Fruit fly (Drosophila melanogaster) whole organism, prepupa: ENCODE measurements around the gene CG18596.

Experiments
- Blimp-1 ChIP-seq: fragments of 200-800 bp; sonication (Bioruptor generic); optimal IDR thresholded peaks from 3 replicates; lab custom pipeline; 2017; ENCODE audit warnings: missing biosample characterization, missing genetic modification characterization, mild to moderate bottlenecking, moderate library complexity, missing genetic modification reagents
- CG10631 ChIP-seq: fragments of 200-800 bp; sonication (Bioruptor generic); optimal IDR thresholded peaks from 2 replicates; lab custom pipeline; 2016; ENCODE audit warnings: missing biosample characterization, missing genetic modification characterization
- CG10669 ChIP-seq: fragments of 200-800 bp; sonication (Bioruptor generic); optimal IDR thresholded peaks from 3 replicates; lab custom pipeline; 2018; ENCODE audit warnings: missing biosample characterization, mild to moderate bottlenecking, missing genetic modification characterization, moderate library complexity
- CG11294 ChIP-seq: fragments of 200-800 bp; sonication (Bioruptor generic); IDR thresholded peaks from 2 replicates; pipeline ENCODE4 v1.3.6; 2022; ENCODE audit warnings: missing biosample characterization, missing genetic modification characterization
- CG11762 ChIP-seq: fragments of 200-800 bp; sonication (Bioruptor generic); optimal IDR thresholded peaks from 3 replicates; lab custom pipeline; 2016; ENCODE audit warnings: missing biosample characterization, missing genetic modification characterization; ENCODE audit not compliant: insufficient read depth
- CG11902 ChIP-seq: fragments of 200-800 bp; sonication (Bioruptor generic); optimal IDR thresholded peaks from 3 replicates; lab custom pipeline; 2016; ENCODE audit warnings: missing biosample characterization, missing genetic modification characterization
- CG15336 ChIP-seq: fragments of 200-800 bp; sonication (Bioruptor generic); IDR thresholded peaks from 2 replicates; pipeline ENCODE4 v1.3.6; 2022; ENCODE audit warnings: missing biosample characterization, missing genetic modification characterization
- CG1621 ChIP-seq: fragments of 200-800 bp; sonication (Bioruptor generic); optimal IDR thresholded peaks from 3 replicates; lab custom pipeline; 2018; ENCODE audit warnings: missing biosample characterization, mild to moderate bottlenecking, missing genetic modification characterization
- CG16779 ChIP-seq: fragments of 200-800 bp; sonication (Bioruptor generic); optimal IDR thresholded peaks from 3 replicates; lab custom pipeline; 2017; ENCODE audit warnings: missing biosample characterization, mild to moderate bottlenecking, missing genetic modification characterization
- CG31627 ChIP-seq: fragments of 200-800 bp; sonication (Bioruptor generic); optimal IDR thresholded peaks from 3 replicates; lab custom pipeline; 2016; ENCODE audit warnings: missing biosample characterization, missing genetic modification characterization
- CG32006 ChIP-seq: fragments of 200-800 bp; sonication (Bioruptor generic); optimal IDR thresholded peaks from 3 replicates; lab custom pipeline; 2017; ENCODE audit warnings: missing biosample characterization, mild to moderate bottlenecking, missing genetic modification characterization
- CG34406 ChIP-seq: fragments of 200-800 bp; sonication (Bioruptor generic); optimal IDR thresholded peaks from 3 replicates; lab custom pipeline; 2016; ENCODE audit warnings: missing biosample characterization, missing genetic modification characterization
- CG3919 ChIP-seq: fragments of 200-800 bp; sonication (Bioruptor generic); optimal IDR thresholded peaks from 3 replicates; lab custom pipeline; 2016; ENCODE audit warnings: missing biosample characterization, missing genetic modification characterization
- CG6163 ChIP-seq: fragments of 200-800 bp; sonication (Bioruptor generic); IDR thresholded peaks from 3 replicates; pipeline ENCODE4 v1.3.6; 2022; ENCODE audit warnings: missing biosample characterization, missing genetic modification characterization
- CG6276 ChIP-seq: fragments of 200-800 bp; sonication (Bioruptor generic); optimal IDR thresholded peaks from 2 replicates; lab custom pipeline; 2017; ENCODE audit warnings: missing biosample characterization, mild to moderate bottlenecking, missing genetic modification characterization
- CG6808 ChIP-seq: fragments of 200-800 bp; sonication (Bioruptor generic); optimal IDR thresholded peaks from 3 replicates; lab custom pipeline; 2017; ENCODE audit warnings: missing biosample characterization, missing genetic modification characterization, mild to moderate bottlenecking, moderate library complexity, missing genetic modification reagents
- CG6854 ChIP-seq: fragments of 200-800 bp; sonication (Bioruptor generic); optimal IDR thresholded peaks from 2 replicates; lab custom pipeline; 2017; ENCODE audit warnings: missing biosample characterization, mild to moderate bottlenecking, missing genetic modification characterization
- CG7368 ChIP-seq: fragments of 200-800 bp; sonication (Bioruptor generic); optimal IDR thresholded peaks from 3 replicates; lab custom pipeline; 2016; ENCODE audit warnings: missing biosample characterization, missing genetic modification characterization
- CG8119 ChIP-seq: fragments of 200-800 bp; sonication (Bioruptor generic); IDR thresholded peaks from 3 replicates; pipeline ENCODE4 v1.3.6; 2022; ENCODE audit warnings: missing biosample characterization, missing genetic modification characterization
- CG8319 ChIP-seq: fragments of 200-800 bp; sonication (Bioruptor generic); optimal IDR thresholded peaks from 3 replicates; lab custom pipeline; 2016; ENCODE audit warnings: missing biosample characterization, missing genetic modification characterization
- CG9139 ChIP-seq: fragments of 200-800 bp; sonication (Bioruptor generic); optimal IDR thresholded peaks from 3 replicates; lab custom pipeline; 2017; ENCODE audit warnings: missing biosample characterization, mild to moderate bottlenecking, missing genetic modification characterization
- Eip75B ChIP-seq: fragments of 200-800 bp; sonication (Bioruptor generic); optimal IDR thresholded peaks from 3 replicates; lab custom pipeline; 2016; ENCODE audit warnings: missing biosample characterization, missing genetic modification characterization
- Eip78C ChIP-seq: fragments of 200-800 bp; sonication (Bioruptor generic); peaks from one replicate; lab custom pipeline; 2016; ENCODE audit warnings: missing biosample characterization, missing genetic modification characterization
- Eip93F ChIP-seq: fragments of 200-800 bp; sonication (Bioruptor generic); optimal IDR thresholded peaks from 2 replicates; lab custom pipeline; 2016; ENCODE audit warnings: missing biosample characterization, mild to moderate bottlenecking, missing genetic modification characterization
- Gug ChIP-seq: fragments of 200-800 bp; sonication (Bioruptor generic); IDR thresholded peaks from 2 replicates; pipeline ENCODE4 v1.3.6; 2022; ENCODE audit warnings: missing biosample characterization, missing genetic modification characterization
- Hr39 ChIP-seq: fragments of 200-800 bp; sonication (Bioruptor generic); optimal IDR thresholded peaks from 2 replicates; lab custom pipeline; 2016; ENCODE audit warnings: missing biosample characterization, missing genetic modification characterization
- Hr4 ChIP-seq: fragments of 200-800 bp; sonication (Bioruptor generic); optimal IDR thresholded peaks from 3 replicates; lab custom pipeline; 2016; ENCODE audit warnings: missing biosample characterization, missing genetic modification characterization
- Lpt ChIP-seq: fragments of 200-800 bp; sonication (Bioruptor generic); optimal IDR thresholded peaks from 3 replicates; lab custom pipeline; 2016; ENCODE audit warnings: missing biosample characterization, missing genetic modification characterization
- Met ChIP-seq: fragments of 200-800 bp; sonication (Bioruptor generic); optimal IDR thresholded peaks from 3 replicates; lab custom pipeline; 2016; ENCODE audit warnings: missing biosample characterization, missing genetic modification characterization
- OdsH ChIP-seq: fragments of 200-800 bp; sonication (Bioruptor generic); optimal IDR thresholded peaks from 3 replicates; lab custom pipeline; 2016; ENCODE audit warnings: missing biosample characterization, missing genetic modification characterization
- Smox ChIP-seq: fragments of 200-800 bp; sonication (Bioruptor generic); optimal IDR thresholded peaks from 3 replicates; lab custom pipeline; 2016; ENCODE audit warnings: missing biosample characterization, missing genetic modification characterization
- Sox102F ChIP-seq: fragments of 200-800 bp; sonication (Bioruptor generic); optimal IDR thresholded peaks from 2 replicates; lab custom pipeline; 2016; ENCODE audit warnings: missing biosample characterization, mild to moderate bottlenecking, missing genetic modification characterization
- Sox14 ChIP-seq: fragments of 200-800 bp; sonication (Bioruptor generic); optimal IDR thresholded peaks from 3 replicates; lab custom pipeline; 2016; ENCODE audit warnings: missing biosample characterization, missing genetic modification characterization
- Sox15 ChIP-seq: fragments of 200-800 bp; sonication (Bioruptor generic); optimal IDR thresholded peaks from 3 replicates; lab custom pipeline; 2016; ENCODE audit warnings: missing biosample characterization, missing genetic modification characterization
- cyc ChIP-seq: fragments of 200-800 bp; sonication (Bioruptor generic); optimal IDR thresholded peaks from 3 replicates; lab custom pipeline; 2016; ENCODE audit warnings: missing biosample characterization, missing genetic modification characterization
- eg ChIP-seq: fragments of 200-800 bp; sonication (Bioruptor generic); IDR thresholded peaks from 3 replicates; pipeline ENCODE4 v1.3.6; 2022; ENCODE audit warnings: missing biosample characterization, missing genetic modification characterization
- fkh ChIP-seq: fragments of 200-800 bp; sonication (Bioruptor generic); optimal IDR thresholded peaks from 3 replicates; lab custom pipeline; 2017; ENCODE audit warnings: missing biosample characterization, mild to moderate bottlenecking, missing genetic modification characterization, moderate library complexity
- net ChIP-seq: fragments of 200-800 bp; sonication (Bioruptor generic); optimal IDR thresholded peaks from 3 replicates; lab custom pipeline; 2016; ENCODE audit warnings: missing biosample characterization, missing genetic modification characterization
- salr ChIP-seq, 2 experiments: fragments of 200-800 bp; sonication (Bioruptor generic); optimal IDR thresholded peaks; 3 replicates each; lab custom pipeline; 2016 to 2018; ENCODE audit warnings: missing biosample characterization in 2 of 2, missing genetic modification characterization in 2 of 2, mild to moderate bottlenecking in 1 of 2
- ss ChIP-seq, 2 experiments: fragments of 200-800 bp; sonication (Bioruptor generic); optimal IDR thresholded peaks; 2 replicates in 1 of 2; 3 replicates in 1 of 2; lab custom pipeline; 2017 to 2018; ENCODE audit warnings: mild to moderate bottlenecking in 2 of 2, missing biosample characterization in 2 of 2, missing genetic modification characterization in 2 of 2, moderate library complexity in 1 of 2
- svp ChIP-seq: fragments of 200-800 bp; sonication (Bioruptor generic); peaks from one replicate; lab custom pipeline; 2016; ENCODE audit warnings: missing biosample characterization, missing genetic modification characterization
- vri ChIP-seq: fragments of 200-800 bp; sonication (Bioruptor generic); optimal IDR thresholded peaks from 3 replicates; lab custom pipeline; 2016; ENCODE audit warnings: missing biosample characterization, mild to moderate bottlenecking, missing genetic modification characterization

The CG18596 gene

dm6 chr3R:22356464-22357410, 19.0 kb upstream of the CG18596 start, which contains the start of gene Sar1:
Gene Sar1 (plus strand): TSS chr3R:22356685.
- TF ChIP-seq vri (GFP tag; lab: Kevin White, UChicago) (peak; percentile 75), CG6854 (GFP tag; lab: Kevin White, UChicago) (peak; percentile 68), Eip75B (GFP tag; lab: Kevin White, UChicago) (peak; percentile 73), CG3919 (GFP tag; lab: Kevin White, UChicago) (peak; percentile 1), Blimp-1 (GFP tag; lab: Kevin White, UChicago) (peak; percentile 96), Gug (GFP tag; lab: Robert Waterston, UW) (no peak), CG32006 (GFP tag; lab: Kevin White, UChicago) (no peak), CG6808 (GFP tag; lab: Kevin White, UChicago) (peak; percentile 58), Smox (no peak), CG6276 (GFP tag; lab: Kevin White, UChicago) (peak; percentile 41), CG10669 (no peak), cyc (peak; percentile 1), CG34406 (GFP tag; lab: Kevin White, UChicago) (no peak), CG1621 (tag; lab: Kevin White, UChicago) (peak; percentile 62), CG31627 (GFP tag; lab: Kevin White, UChicago) (peak; percentile 2), CG9139 (GFP tag; lab: Kevin White, UChicago) (no peak), Hr39 (peak; percentile 17), Eip78C (peak; percentile 57), Met (GFP tag; lab: Kevin White, UChicago) (peak; percentile 51), Sox102F (no peak), ss (GFP tag; optimal IDR thresholded peaks at IDR 0.05; lab: Kevin White, UChicago) (peak; percentile 44 to 60), svp (peak; percentile 44), CG8319 (GFP tag; lab: Kevin White, UChicago) (no peak), Sox14 (GFP tag; lab: Kevin White, UChicago) (peak; percentile 71)

- TF ChIP-seq fkh (GFP tag; lab: Kevin White, UChicago) (peak; percentile 43), CG3919 (GFP tag; lab: Kevin White, UChicago) (no peak)
Measured at dm6 chr3R:22357942-22358341, 17.8 kb upstream of the CG18596 start.

- TF ChIP-seq Eip75B (GFP tag; lab: Kevin White, UChicago) (peak; percentile 75), CG15336 (GFP tag; lab: Robert Waterston, UW) (peak; percentile 88), CG6808 (GFP tag; lab: Kevin White, UChicago) (peak; percentile 72), CG10631 (GFP tag; lab: Kevin White, UChicago) (peak; percentile 57), vri (GFP tag; lab: Kevin White, UChicago) (peak; percentile 82), CG16779 (tag; lab: Kevin White, UChicago) (peak; percentile 36), Sox15 (GFP tag; lab: Kevin White, UChicago) (peak; percentile 71), net (GFP tag; lab: Kevin White, UChicago) (peak; percentile 86), CG34406 (GFP tag; lab: Kevin White, UChicago) (peak; percentile 76), CG10669 (peak; percentile 83), CG8119 (GFP tag; lab: Robert Waterston, UW) (peak; percentile 87), CG32006 (GFP tag; lab: Kevin White, UChicago) (peak; percentile 84), CG11902 (GFP tag; lab: Kevin White, UChicago) (peak; percentile 63), CG31627 (GFP tag; lab: Kevin White, UChicago) (peak; percentile 68), Sox14 (GFP tag; lab: Kevin White, UChicago) (peak; percentile 87), CG11762 (GFP tag; lab: Kevin White, UChicago) (peak; percentile 78), Met (GFP tag; lab: Kevin White, UChicago) (peak; percentile 77), ss (GFP tag; optimal IDR thresholded peaks at IDR 0.05; lab: Kevin White, UChicago) (peak; percentile 34 to 68), Lpt (GFP tag; lab: Kevin White, UChicago) (peak; percentile 70), CG7368 (GFP tag; lab: Kevin White, UChicago) (peak; percentile 81), CG11294 (peak; percentile 84), Sox102F (peak; percentile 77), Hr39 (peak; percentile 80), CG1621 (tag; lab: Kevin White, UChicago) (peak; percentile 82), eg (GFP tag; lab: Robert Waterston, UW) (peak; percentile 94), salr (GFP tag; optimal IDR thresholded peaks at IDR 0.05; lab: Kevin White, UChicago) (peak; percentile 69 to 74), Hr4 (peak; percentile 89), svp (peak; percentile 96), Smox (peak; percentile 81), fkh (GFP tag; lab: Kevin White, UChicago) (peak; percentile 72), CG6163 (GFP tag; lab: Robert Waterston, UW) (peak; percentile 87), Eip93F (GFP tag; lab: Kevin White, UChicago) (no peak), OdsH (peak; percentile 88), Blimp-1 (GFP tag; lab: Kevin White, UChicago) (no peak)
Measured at dm6 chr3R:22358810-22359209, 16.9 kb upstream of the CG18596 start.
